Fruit fly (Drosophila melanogaster) whole organism, pupa: ENCODE data around the gene Pino.
A peak's percentile ranks its signal among the peaks of the same experiment; 100 is the strongest.

Source experiments
- CG10348 ChIP-seq: fragments of 200-800 bp; sonication (Bioruptor generic); IDR thresholded peaks from 2 replicates; pipeline ENCODE4 v1.3.6; 2022; ENCODE audit warnings: missing biosample characterization, missing genetic modification characterization
- CG12605 ChIP-seq: fragments of 200-800 bp; sonication (Bioruptor generic); IDR thresholded peaks from 2 replicates; pipeline ENCODE4 v1.3.6; 2022; ENCODE audit warnings: missing biosample characterization, missing genetic modification characterization
- CG13204 ChIP-seq: fragments of 200-800 bp; sonication (Bioruptor generic); optimal IDR thresholded peaks from 2 replicates; lab custom pipeline; 2018; ENCODE audit warnings: missing biosample characterization, mild to moderate bottlenecking, missing genetic modification characterization, moderate library complexity
- CG14655 ChIP-seq: fragments of 200-800 bp; sonication (Bioruptor generic); optimal IDR thresholded peaks from 3 replicates; lab custom pipeline; 2017; ENCODE audit warnings: mild to moderate bottlenecking, missing biosample characterization, missing genetic modification reagents, missing genetic modification characterization
- CG15710 ChIP-seq: fragments of 200-800 bp; sonication (Bioruptor generic); optimal IDR thresholded peaks from 2 replicates; lab custom pipeline; 2018; ENCODE audit warnings: missing biosample characterization, mild to moderate bottlenecking, missing genetic modification characterization, moderate library complexity
- CG17806 ChIP-seq: fragments of 200-800 bp; sonication (Bioruptor generic); optimal IDR thresholded peaks from 2 replicates; lab custom pipeline; 2018; ENCODE audit warnings: missing biosample characterization, mild to moderate bottlenecking, missing genetic modification characterization, moderate library complexity
- CG32121 ChIP-seq: fragments of 200-800 bp; sonication (Bioruptor generic); IDR thresholded peaks from 2 replicates; pipeline ENCODE4 v1.3.6; 2022; ENCODE audit warnings: missing biosample characterization, missing genetic modification characterization
- CG34367 ChIP-seq: fragments of 200-800 bp; sonication (Bioruptor generic); optimal IDR thresholded peaks from 2 replicates; lab custom pipeline; 2018; ENCODE audit warnings: missing biosample characterization, mild to moderate bottlenecking, missing genetic modification characterization
- CG4496 ChIP-seq: fragments of 200-800 bp; sonication (Bioruptor generic); IDR thresholded peaks from 3 replicates; pipeline ENCODE4 v1.3.6; 2022; ENCODE audit warnings: missing biosample characterization, missing genetic modification characterization
- CG8159 ChIP-seq: fragments of 200-800 bp; sonication (Bioruptor generic); optimal IDR thresholded peaks from 3 replicates; lab custom pipeline; 2018; ENCODE audit warnings: missing biosample characterization, mild to moderate bottlenecking, missing genetic modification characterization, moderate library complexity
- CG8301 ChIP-seq: fragments of 200-800 bp; sonication (Bioruptor generic); optimal IDR thresholded peaks from 2 replicates; lab custom pipeline; 2018; ENCODE audit warnings: missing biosample characterization, mild to moderate bottlenecking, missing genetic modification characterization
- CG9948 ChIP-seq: fragments of 200-800 bp; sonication (Bioruptor generic); optimal IDR thresholded peaks from 2 replicates; lab custom pipeline; 2018; ENCODE audit warnings: missing biosample characterization, mild to moderate bottlenecking, missing genetic modification characterization, moderate library complexity
- D1 ChIP-seq: fragments of 200-800 bp; sonication (Bioruptor generic); optimal IDR thresholded peaks from 2 replicates; lab custom pipeline; 2018; ENCODE audit warnings: missing biosample characterization, mild to moderate bottlenecking, missing genetic modification characterization, moderate library complexity
- EcR ChIP-seq: fragments of 200-800 bp; sonication (Bioruptor generic); optimal IDR thresholded peaks from 3 replicates; lab custom pipeline; 2019; ENCODE audit warnings: missing biosample characterization, missing genetic modification characterization, mild to moderate bottlenecking, moderate library complexity, missing genetic modification reagents
- Ets98B ChIP-seq: fragments of 200-800 bp; sonication (Bioruptor generic); IDR thresholded peaks from 2 replicates; pipeline ENCODE4 v1.3.6; 2022; ENCODE audit warnings: missing biosample characterization, missing genetic modification characterization
- Pif1A ChIP-seq: fragments of 200-800 bp; sonication (Bioruptor generic); optimal IDR thresholded peaks from 3 replicates; lab custom pipeline; 2016; ENCODE audit warnings: missing biosample characterization, missing genetic modification characterization
- Pif1B ChIP-seq: fragments of 200-800 bp; sonication (Bioruptor generic); optimal IDR thresholded peaks from 3 replicates; lab custom pipeline; 2016; ENCODE audit warnings: missing biosample characterization, missing genetic modification characterization
- Snoo ChIP-seq: fragments of 200-800 bp; sonication (Bioruptor generic); optimal IDR thresholded peaks from 3 replicates; lab custom pipeline; 2017; ENCODE audit warnings: missing biosample characterization, mild to moderate bottlenecking, missing genetic modification characterization, inconsistent platforms
- fd96Ca ChIP-seq: fragments of 200-800 bp; sonication (Bioruptor generic); IDR thresholded peaks from 3 replicates; pipeline ENCODE4 v1.3.6; 2022; ENCODE audit warnings: missing biosample characterization, missing genetic modification characterization
- gl ChIP-seq: fragments of 200-800 bp; sonication (Bioruptor generic); optimal IDR thresholded peaks from 2 replicates; lab custom pipeline; 2018; ENCODE audit warnings: missing biosample characterization, mild to moderate bottlenecking, missing genetic modification characterization
- rn ChIP-seq: fragments of 200-800 bp; sonication (Bioruptor generic); IDR thresholded peaks from 2 replicates; pipeline ENCODE4 v1.3.6; 2022; ENCODE audit warnings: missing biosample characterization, missing genetic modification characterization

Pino gene

DNA sequence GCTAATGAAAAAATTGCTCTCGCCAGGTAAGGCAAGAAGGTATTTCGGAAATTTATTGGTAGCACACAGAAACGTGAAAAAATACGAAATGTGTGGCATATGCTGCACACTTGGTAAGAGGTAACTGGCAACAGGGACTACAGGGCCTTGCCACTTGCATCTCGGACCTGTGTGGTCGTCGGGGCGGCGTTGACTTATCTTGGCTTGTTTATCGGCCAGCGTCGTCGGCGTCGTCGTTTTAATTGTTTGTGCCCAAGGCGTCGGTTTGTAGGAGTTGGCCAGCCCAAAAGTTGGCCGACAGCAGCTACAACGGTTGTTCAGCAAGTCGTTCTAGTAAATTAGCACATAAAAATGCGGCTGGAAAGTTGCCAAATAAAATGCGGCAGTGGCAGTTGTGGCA is 62.4 kb downstream of the Pino start:
- TF ChIP-seq Pif1B (GFP tag; lab: Kevin White, UChicago) (no peak), CG4496 (GFP tag; lab: Robert Waterston, UW) (no peak)

DNA sequence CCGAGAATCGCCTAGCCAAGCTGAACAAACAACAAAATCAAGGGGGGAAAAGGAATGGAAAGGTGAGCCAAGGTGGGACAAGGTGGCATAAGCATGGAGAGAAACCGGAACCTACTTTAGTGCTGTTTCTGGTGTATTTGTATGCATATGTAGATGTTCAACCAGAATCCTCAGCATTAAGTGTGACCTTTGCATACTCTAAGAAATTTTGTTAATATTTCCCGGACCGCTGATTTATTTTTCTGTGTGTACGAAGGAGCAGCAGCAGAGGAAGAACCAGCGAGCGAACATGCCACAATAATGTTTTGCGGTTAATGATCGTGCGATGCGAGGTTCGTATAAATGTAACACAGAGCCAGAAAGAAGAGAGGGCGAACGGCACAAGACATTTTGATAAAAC is 63.7 kb downstream of the Pino start:
- peak; percentile 80 for TF ChIP-seq fd96Ca
- TF ChIP-seq rn (GFP tag; lab: Robert Waterston, UW): 0 out of 2 replicates have a peak, but pooled peaks have one; percentile 4
- peak; percentile 71 for TF ChIP-seq CG8301 (tag; lab: Kevin White, UChicago)
- peak; percentile 77 for TF ChIP-seq CG8159
- TF ChIP-seq Pif1A (GFP tag; lab: Kevin White, UChicago): peak; percentile 80
- peak; percentile 83 for TF ChIP-seq CG4496 (GFP tag; lab: Robert Waterston, UW)
- TF ChIP-seq Snoo (tag; lab: Kevin White, UChicago): peak; percentile 78
- peak; percentile 81 for TF ChIP-seq CG14655 (GFP tag; lab: Kevin White, UChicago)
- peak; percentile 69 for TF ChIP-seq gl
- TF ChIP-seq CG10348 (GFP tag; lab: Robert Waterston, UW): no peak
- peak; percentile 86 for TF ChIP-seq CG15710 (tag; lab: Kevin White, UChicago)
- peak; percentile 84 for TF ChIP-seq CG17806 (tag; lab: Kevin White, UChicago)
- TF ChIP-seq CG13204 (GFP tag; lab: Kevin White, UChicago): peak; percentile 60
- peak; percentile 28; the same call in 1 of the 2 replicates for TF ChIP-seq CG32121 (GFP tag; lab: Robert Waterston, UW)
- TF ChIP-seq CG12605 (GFP tag; lab: Robert Waterston, UW): peak; percentile 59; the same call in 1 of the 2 replicates
- TF ChIP-seq CG9948 (tag; lab: Kevin White, UChicago): peak; percentile 84
- no peak for TF ChIP-seq D1 (tag; lab: Kevin White, UChicago)
- TF ChIP-seq EcR (GFP tag; lab: Kevin White, UChicago): peak; percentile 57
- peak; percentile 39 for TF ChIP-seq Ets98B (GFP tag; lab: Robert Waterston, UW)
- TF ChIP-seq Pif1B (GFP tag; lab: Kevin White, UChicago): peak; percentile 65
- TF ChIP-seq CG34367: peak; percentile 81
